Fruit fly (Drosophila melanogaster) whole organism, prepupa: ENCODE data around the gene Pep.

ENCODE experiments used
- CG11762 ChIP-seq: fragments of 200-800 bp; sonication (Bioruptor generic); optimal IDR thresholded peaks from 3 replicates; lab custom pipeline; 2016; ENCODE audit warnings: missing biosample characterization, missing genetic modification characterization; ENCODE audit not compliant: insufficient read depth
- CG15336 ChIP-seq: fragments of 200-800 bp; sonication (Bioruptor generic); IDR thresholded peaks from 2 replicates; pipeline ENCODE4 v1.3.6; 2022; ENCODE audit warnings: missing biosample characterization, missing genetic modification characterization
- Hr39 ChIP-seq: fragments of 200-800 bp; sonication (Bioruptor generic); optimal IDR thresholded peaks from 2 replicates; lab custom pipeline; 2016; ENCODE audit warnings: missing biosample characterization, missing genetic modification characterization

DNA sequence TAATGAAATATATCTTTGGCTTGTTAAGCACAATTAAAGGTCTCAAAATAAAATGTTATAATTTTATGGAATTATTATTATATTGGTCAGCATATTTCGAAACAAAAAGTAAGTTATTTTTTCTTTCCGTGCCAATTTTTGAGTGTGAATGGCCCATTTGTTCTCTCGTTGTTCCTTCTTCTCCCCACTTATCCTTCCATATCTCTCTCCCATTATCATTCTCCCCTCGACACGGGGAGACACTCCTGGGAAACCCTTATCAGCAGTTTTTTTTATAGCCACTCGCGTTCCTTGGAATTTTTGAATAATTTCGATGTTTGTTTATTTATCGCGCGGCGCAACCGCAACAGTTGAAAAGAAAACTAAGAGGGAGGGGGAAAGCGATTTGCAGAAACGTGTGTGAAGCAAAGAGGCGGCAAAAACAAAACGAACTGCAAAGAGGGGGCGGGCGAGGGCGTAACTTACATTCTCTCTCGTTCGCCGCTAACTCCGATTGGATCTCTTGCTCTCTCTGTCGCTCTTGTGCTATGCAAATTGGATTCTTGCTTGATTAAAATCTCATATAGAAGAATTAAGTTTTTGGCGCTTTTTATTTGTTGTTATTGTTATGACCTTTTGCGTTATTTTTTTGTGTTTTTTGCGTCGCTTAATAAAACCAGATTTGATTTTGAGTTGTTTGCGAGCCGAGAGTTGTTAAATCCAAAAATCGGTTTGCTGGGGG, 23.0 kb upstream of the Pep start:
- TF ChIP-seq CG11762 (GFP tag; lab: Kevin White, UChicago) (no peak), CG15336 (GFP tag; lab: Robert Waterston, UW) (no peak), Hr39 (no peak)
